Worm (Caenorhabditis elegans) whole organism, young adult: ENCODE measurements around the gene K12D12.4.

Source experiments
- C17E4.6 ChIP-seq: fragments of 200-800 bp; sonication (Bioruptor generic); IDR thresholded peaks from 2 replicates; pipeline ENCODE4 v1.3.6; 2022; ENCODE audit warnings: missing genetic modification reagents, missing genetic modification characterization, missing compliant biosample characterization
- ceh-58 ChIP-seq: fragments of 200-800 bp; sonication (Bioruptor generic); IDR thresholded peaks from 2 replicates; pipeline ENCODE4 v1.3.6; 2022; ENCODE audit warnings: missing genetic modification characterization, missing compliant biosample characterization
- unc-62 ChIP-seq: fragments of 150-350 bp; optimal IDR thresholded peaks from 2 replicates; lab custom pipeline; 2014; ENCODE audit warnings: missing biosample characterization, missing genetic modification reagents, missing genetic modification characterization

DNA sequence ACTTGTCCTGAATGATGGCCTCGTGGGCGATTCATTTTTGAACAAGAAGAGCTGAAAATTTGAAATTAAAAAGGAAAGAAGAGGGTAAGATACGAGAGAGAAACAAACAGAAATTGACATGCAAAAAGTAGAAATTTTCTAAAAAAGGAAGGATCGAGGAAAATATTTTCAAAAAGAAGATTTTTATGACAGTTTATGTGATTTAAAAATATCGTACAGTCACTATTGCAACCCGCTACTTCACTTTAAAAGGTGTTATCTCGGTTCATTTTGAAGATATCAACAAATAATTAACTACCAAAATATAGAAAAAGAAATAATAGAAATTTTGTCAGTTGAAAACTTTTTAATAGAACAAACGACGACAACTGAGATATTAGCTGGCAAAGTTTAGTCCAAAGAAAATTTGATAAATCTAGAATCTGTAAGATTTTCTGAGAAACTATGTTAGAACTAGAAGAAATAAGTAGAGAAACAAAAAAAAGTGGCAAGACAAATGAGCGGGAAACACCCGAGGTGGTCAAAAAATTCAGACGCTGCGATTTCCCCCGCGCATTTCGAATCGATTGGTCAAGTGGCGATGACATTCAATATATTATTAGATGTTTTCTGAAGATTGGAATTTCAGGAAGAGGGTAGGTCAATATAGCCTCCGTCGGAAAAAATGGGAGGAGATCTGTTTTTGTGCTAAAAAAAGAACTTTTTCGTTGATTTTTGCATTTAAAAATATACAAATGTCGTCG, 41.8 kb downstream of the K12D12.4 start, which contains the start of gene Y6D1A.1:
- TF ChIP-seq C17E4.6 (GFP tag; lab: Robert Waterston, UW), result no peak
- no peak for TF ChIP-seq unc-62 (GFP tag; lab: Kevin White, UChicago)
- TF ChIP-seq ceh-58 (GFP tag; lab: Robert Waterston, UW), result no peak
